Fruit fly (Drosophila melanogaster) whole organism, embryonic: Measurements from ENCODE around the gene Tpr2.
A peak's percentile ranks its signal among the peaks of the same experiment; 100 is the strongest.

Experiments used
- Blimp-1 ChIP-seq: fragments of 200-800 bp; sonication (Bioruptor generic); optimal IDR thresholded peaks from 3 replicates; lab custom pipeline; 2018; ENCODE audit warnings: missing biosample characterization, missing genetic modification characterization, mild to moderate bottlenecking, moderate library complexity, missing genetic modification reagents
- C15 ChIP-seq: fragments of 200-800 bp; sonication (Bioruptor generic); IDR thresholded peaks from 3 replicates; pipeline ENCODE4 v1.3.6; 2022; ENCODE audit warnings: missing biosample characterization, missing genetic modification characterization
- CG1233 ChIP-seq: fragments of 200-800 bp; sonication (Bioruptor generic); optimal IDR thresholded peaks from 4 replicates; lab custom pipeline; 2018; ENCODE audit warnings: missing biosample characterization, mild to moderate bottlenecking, missing genetic modification characterization
- CG1529 ChIP-seq: fragments of 200-800 bp; sonication (Bioruptor generic); optimal IDR thresholded peaks from 3 replicates; lab custom pipeline; 2018; ENCODE audit warnings: missing biosample characterization, missing genetic modification characterization
- CG16779 ChIP-seq: fragments of 200-800 bp; sonication (Bioruptor generic); IDR thresholded peaks from 2 replicates; pipeline ENCODE4 v1.3.6; 2022; ENCODE audit warnings: missing biosample characterization, missing genetic modification characterization
- CG2199 ChIP-seq: fragments of 200-800 bp; sonication (Bioruptor generic); IDR thresholded peaks from 3 replicates; pipeline ENCODE4 v1.3.6; 2022; ENCODE audit warnings: missing biosample characterization, missing genetic modification characterization
- CG3407 ChIP-seq: fragments of 200-800 bp; sonication (Bioruptor generic); optimal IDR thresholded peaks from 2 replicates; lab custom pipeline; 2018; ENCODE audit warnings: missing biosample characterization, mild to moderate bottlenecking, missing genetic modification characterization
- CG34422 ChIP-seq: fragments of 200-800 bp; sonication (Bioruptor generic); IDR thresholded peaks from 3 replicates; pipeline ENCODE4 v1.3.6; 2022; ENCODE audit warnings: missing biosample characterization, missing genetic modification characterization
- CG3726 ChIP-seq: fragments of 200-800 bp; sonication (Bioruptor generic); IDR thresholded peaks from 3 replicates; pipeline ENCODE4, ENCODE4 v1.3.6; 2022; ENCODE audit warnings: missing biosample characterization, missing genetic modification characterization
- CG4707 ChIP-seq: fragments of 200-800 bp; sonication (Bioruptor generic); optimal IDR thresholded peaks from 2 replicates; lab custom pipeline; 2018; ENCODE audit warnings: missing biosample characterization, mild to moderate bottlenecking, missing genetic modification characterization, moderate library complexity
- CG4730 ChIP-seq: fragments of 200-800 bp; sonication (Bioruptor generic); IDR thresholded peaks from 2 replicates; pipeline ENCODE4 v1.3.6; 2022; ENCODE audit warnings: missing biosample characterization, missing genetic modification characterization
- CG5953 ChIP-seq: fragments of 200-800 bp; sonication (Bioruptor generic); IDR thresholded peaks from 2 replicates; pipeline ENCODE4 v1.3.6; 2022; ENCODE audit warnings: missing biosample characterization, missing genetic modification characterization
- CG6765 ChIP-seq: fragments of 200-800 bp; sonication (Bioruptor generic); optimal IDR thresholded peaks from 3 replicates; lab custom pipeline; 2017; ENCODE audit warnings: missing biosample characterization, mild to moderate bottlenecking, missing genetic modification characterization
- CG8388 ChIP-seq: fragments of 200-800 bp; sonication (Bioruptor generic); optimal IDR thresholded peaks from 2 replicates; lab custom pipeline; 2019; ENCODE audit warnings: missing biosample characterization, mild to moderate bottlenecking, missing genetic modification characterization, moderate library complexity
- CG8924 ChIP-seq: fragments of 200-800 bp; optimal IDR thresholded peaks from 3 replicates; lab custom pipeline; 2019; ENCODE audit warnings: missing biosample characterization, mild to moderate bottlenecking, missing genetic modification characterization, moderate library complexity
- CG9876 ChIP-seq: fragments of 200-800 bp; sonication (Bioruptor generic); optimal IDR thresholded peaks from 2 replicates; lab custom pipeline; 2016; ENCODE audit warnings: missing biosample characterization, missing genetic modification characterization
- Chrac-16 ChIP-seq: fragments of 200-800 bp; sonication (Bioruptor generic); optimal IDR thresholded peaks from 3 replicates; lab custom pipeline; 2016; ENCODE audit warnings: missing biosample characterization, missing genetic modification characterization
- D ChIP-seq, 2 experiments: fragments of 200-800 bp in 1 of 2; fragments of >200 bp in 1 of 2; sonication (Bioruptor generic) in 1 of 2; optimal IDR thresholded peaks; 2 replicates in 1 of 2; 3 replicates in 1 of 2; lab custom pipeline; 2017; ENCODE audit warnings: mild to moderate bottlenecking in 1 of 2, missing biosample characterization in 1 of 2, missing genetic modification characterization in 1 of 2, missing genetic modification reagents in 1 of 2
- D19A ChIP-seq: fragments of 200-800 bp; optimal IDR thresholded peaks from 3 replicates; lab custom pipeline; 2019; ENCODE audit warnings: missing biosample characterization, mild to moderate bottlenecking, missing genetic modification characterization, moderate library complexity
- Doc2 ChIP-seq: fragments of 200-800 bp; sonication (Bioruptor generic); IDR thresholded peaks from 2 replicates; pipeline ENCODE4 v1.3.6; 2022; ENCODE audit warnings: missing biosample characterization, missing genetic modification characterization
- Doc3 ChIP-seq: fragments of 200-800 bp; sonication (Bioruptor generic); IDR thresholded peaks from 3 replicates; pipeline ENCODE4 v1.3.6; 2022; ENCODE audit warnings: missing biosample characterization, missing genetic modification characterization; ENCODE audit not compliant: partially characterized antibody
- Dref ChIP-seq: fragments of 200-800 bp; sonication (Bioruptor generic); IDR thresholded peaks from 2 replicates; pipeline ENCODE4 v1.3.6; 2022; ENCODE audit warnings: missing biosample characterization, missing genetic modification characterization
- Drgx ChIP-seq: fragments of 200-800 bp; sonication (Bioruptor generic); IDR thresholded peaks from 2 replicates; pipeline ENCODE4 v1.3.6; 2022; ENCODE audit warnings: missing biosample characterization, missing genetic modification characterization
- E2f1 ChIP-seq: fragments of 200-800 bp; sonication (Bioruptor generic); IDR thresholded peaks from 2 replicates; pipeline ENCODE4 v1.3.6; 2022; ENCODE audit warnings: missing biosample characterization, missing genetic modification characterization
- Fer3 ChIP-seq: fragments of 200-800 bp; sonication (Bioruptor generic); optimal IDR thresholded peaks from 2 replicates; lab custom pipeline; 2018; ENCODE audit warnings: missing biosample characterization, mild to moderate bottlenecking, missing genetic modification characterization, moderate library complexity
- HHEX ChIP-seq: fragments of 200-800 bp; sonication (Bioruptor generic); optimal IDR thresholded peaks from 3 replicates; lab custom pipeline; 2017; ENCODE audit warnings: missing biosample characterization, mild to moderate bottlenecking, missing genetic modification characterization, missing genetic modification reagents
- Hand ChIP-seq: fragments of 200-800 bp; sonication (Bioruptor generic); optimal IDR thresholded peaks from 2 replicates; lab custom pipeline; 2017; ENCODE audit warnings: mild to moderate bottlenecking, missing biosample characterization, missing genetic modification reagents, missing genetic modification characterization
- Hsf ChIP-seq: fragments of 200-800 bp; sonication (Bioruptor generic); optimal IDR thresholded peaks from 3 replicates; lab custom pipeline; 2016; ENCODE audit warnings: missing biosample characterization, missing genetic modification characterization
- Med ChIP-seq: fragments of 200-800 bp; sonication (Bioruptor generic); peaks from one replicate; lab custom pipeline; 2016; ENCODE audit warnings: missing biosample characterization, missing genetic modification characterization, mild to moderate bottlenecking, inconsistent platforms, moderate library complexity
- Sox100B ChIP-seq: fragments of 200-800 bp; sonication (Bioruptor generic); optimal IDR thresholded peaks from 3 replicates; lab custom pipeline; 2018; ENCODE audit warnings: missing biosample characterization, mild to moderate bottlenecking, missing genetic modification characterization
- Sox102F ChIP-seq: fragments of 200-800 bp; sonication (Bioruptor generic); optimal IDR thresholded peaks from 2 replicates; lab custom pipeline; 2018; ENCODE audit warnings: missing biosample characterization, mild to moderate bottlenecking, missing genetic modification characterization, moderate library complexity
- Sry-β ChIP-seq: fragments of 200-800 bp; sonication (Bioruptor generic); optimal IDR thresholded peaks from 2 replicates; lab custom pipeline; 2018; ENCODE audit warnings: missing biosample characterization, mild to moderate bottlenecking, missing genetic modification characterization, moderate library complexity
- Stat92E ChIP-seq, 3 experiments: fragments of >200 bp in 2 of 3; fragments of 200-800 bp in 1 of 3; sonication (Bioruptor generic) in 1 of 3; optimal IDR thresholded peaks; 2 replicates each; lab custom pipeline; 2017 to 2019; ENCODE audit warnings: missing biosample characterization in 3 of 3, missing genetic modification characterization in 3 of 3, mild to moderate bottlenecking in 1 of 3, moderate library complexity in 1 of 3
- abd-A ChIP-seq: fragments of 200-800 bp; sonication (Bioruptor generic); optimal IDR thresholded peaks from 3 replicates; lab custom pipeline; 2019; ENCODE audit warnings: missing biosample characterization, mild to moderate bottlenecking, missing genetic modification characterization, moderate library complexity
- ato ChIP-seq: fragments of 200-800 bp; sonication (Bioruptor generic); IDR thresholded peaks from 2 replicates; pipeline ENCODE4 v1.3.6; 2022; ENCODE audit warnings: missing biosample characterization, missing genetic modification characterization; ENCODE audit not compliant: partially characterized antibody
- bowl ChIP-seq: fragments of 200-800 bp; sonication (Bioruptor generic); IDR thresholded peaks from 2 replicates; pipeline ENCODE4 v1.3.6; 2022; ENCODE audit warnings: missing biosample characterization, missing genetic modification characterization
- br ChIP-seq: fragments of >200 bp; optimal IDR thresholded peaks from 2 replicates; lab custom pipeline; 2017
- btn ChIP-seq: fragments of 200-800 bp; sonication (Bioruptor generic); optimal IDR thresholded peaks from 2 replicates; lab custom pipeline; 2016; ENCODE audit warnings: missing biosample characterization, missing genetic modification characterization
- cato ChIP-seq: fragments of 200-800 bp; sonication (Bioruptor generic); optimal IDR thresholded peaks from 2 replicates; lab custom pipeline; 2016; ENCODE audit warnings: missing biosample characterization, missing genetic modification characterization, borderline replicate concordance
- chn ChIP-seq: fragments of 200-800 bp; sonication (Bioruptor generic); optimal IDR thresholded peaks from 2 replicates; lab custom pipeline; 2016; ENCODE audit warnings: missing biosample characterization, missing genetic modification characterization
- ci ChIP-seq: fragments of 200-800 bp; sonication (Bioruptor generic); IDR thresholded peaks from 3 replicates; pipeline ENCODE4 v1.3.6; 2022; ENCODE audit warnings: missing biosample characterization, missing genetic modification characterization
- dati ChIP-seq: fragments of 200-800 bp; sonication (Bioruptor generic); IDR thresholded peaks from 2 replicates; pipeline ENCODE4 v1.3.6; 2022; ENCODE audit warnings: missing biosample characterization, missing genetic modification characterization
- dmrt99B ChIP-seq: fragments of 200-800 bp; sonication (Bioruptor generic); optimal IDR thresholded peaks from 2 replicates; lab custom pipeline; 2018; ENCODE audit warnings: missing biosample characterization, mild to moderate bottlenecking, missing genetic modification characterization, moderate library complexity
- gce ChIP-seq: fragments of 200-800 bp; sonication (Bioruptor generic); IDR thresholded peaks from 3 replicates; pipeline ENCODE4 v1.3.6; 2022; ENCODE audit warnings: missing biosample characterization, missing genetic modification characterization
- grn ChIP-seq: fragments of 200-800 bp; sonication (Bioruptor generic); optimal IDR thresholded peaks from 3 replicates; lab custom pipeline; 2017; ENCODE audit warnings: missing biosample characterization, missing genetic modification characterization
- her ChIP-seq: fragments of 200-800 bp; sonication (Bioruptor generic); optimal IDR thresholded peaks from 2 replicates; lab custom pipeline; 2016; ENCODE audit warnings: missing biosample characterization, missing genetic modification characterization
- lola ChIP-seq, 3 experiments: fragments of >200 bp in 2 of 3; fragments of 200-800 bp in 1 of 3; sonication (Bioruptor generic) in 1 of 3; optimal IDR thresholded peaks; 2 replicates each; lab custom pipeline; 2017 to 2019; ENCODE audit warnings: missing biosample characterization in 3 of 3, missing genetic modification characterization in 3 of 3, mild to moderate bottlenecking in 1 of 3, moderate library complexity in 1 of 3
- otp ChIP-seq: fragments of 200-800 bp; sonication (Bioruptor generic); IDR thresholded peaks from 3 replicates; pipeline ENCODE4, ENCODE4 v1.3.6; 2022; ENCODE audit warnings: missing biosample characterization, missing genetic modification characterization
- peb ChIP-seq: fragments of 200-800 bp; sonication (Bioruptor generic); IDR thresholded peaks from 2 replicates; pipeline ENCODE4 v1.3.6; 2022; ENCODE audit warnings: missing biosample characterization, missing genetic modification characterization
- phol ChIP-seq: fragments of 200-800 bp; sonication (Bioruptor generic); optimal IDR thresholded peaks from 3 replicates; lab custom pipeline; 2018; ENCODE audit warnings: missing biosample characterization, mild to moderate bottlenecking, missing genetic modification characterization, moderate library complexity
- sens ChIP-seq: fragments of 200-800 bp; sonication (Bioruptor generic); peaks from one replicate; lab custom pipeline; 2016; ENCODE audit warnings: missing biosample characterization, missing genetic modification characterization
- unc-4 ChIP-seq: fragments of 200-800 bp; sonication (Bioruptor generic); IDR thresholded peaks from 2 replicates; pipeline ENCODE4 v1.3.6; 2022; ENCODE audit warnings: missing biosample characterization, missing genetic modification characterization; ENCODE audit not compliant: partially characterized antibody

Gene Tpr2

dm6 chr2L:16495193-16495780 is 3.9 kb downstream of the Tpr2 start (continued):
- TF ChIP-seq dati (GFP tag; lab: Robert Waterston, UW) (no peak), grn (GFP tag; lab: Kevin White, UChicago) (no peak), br (no peak), peb (no peak), CG6765 (GFP tag; lab: Kevin White, UChicago) (no peak), btn (GFP tag; lab: Kevin White, UChicago) (no peak), D (optimal IDR thresholded peaks at IDR 0.05; lab: Kevin White, UChicago) (no peak), D (GFP tag; optimal IDR thresholded peaks at IDR 0.05; lab: Kevin White, UChicago) (no peak), cato (GFP tag; lab: Kevin White, UChicago) (peak; percentile 78), CG1233 (GFP tag; lab: Kevin White, UChicago) (no peak), CG2199 (GFP tag; lab: Robert Waterston, UW) (no peak), unc-4 (GFP tag; lab: Robert Waterston, UW) (no peak), C15 (GFP tag; lab: Robert Waterston, UW) (no peak), CG4707 (GFP tag; lab: Kevin White, UChicago) (peak; percentile 95), her (GFP tag; lab: Kevin White, UChicago) (peak; percentile 74), Blimp-1 (GFP tag; lab: Kevin White, UChicago) (no peak), CG9876 (peak; percentile 68), Dref (no peak), sens (peak; percentile 33), chn (GFP tag; lab: Kevin White, UChicago) (peak; percentile 77), Hand (GFP tag; lab: Kevin White, UChicago) (peak; percentile 56), HHEX (GFP tag; lab: Kevin White, UChicago) (no peak), E2f1 (GFP tag; lab: Robert Waterston, UW) (no peak), Chrac-16 (GFP tag; lab: Kevin White, UChicago) (peak; percentile 84), ato (no peak), CG8388 (GFP tag; lab: Kevin White, UChicago) (peak; percentile 96), D19A (no peak), Med (GFP tag; lab: Kevin White, UChicago) (no peak), Sry-β (no peak), Fer3 (tag; lab: Kevin White, UChicago) (no peak), CG34422 (no peak), lola (GFP tag; optimal IDR thresholded peaks at IDR 0.05; lab: Kevin White, UChicago) (peak in 1 of 3 experiments; percentile 92)

DNA sequence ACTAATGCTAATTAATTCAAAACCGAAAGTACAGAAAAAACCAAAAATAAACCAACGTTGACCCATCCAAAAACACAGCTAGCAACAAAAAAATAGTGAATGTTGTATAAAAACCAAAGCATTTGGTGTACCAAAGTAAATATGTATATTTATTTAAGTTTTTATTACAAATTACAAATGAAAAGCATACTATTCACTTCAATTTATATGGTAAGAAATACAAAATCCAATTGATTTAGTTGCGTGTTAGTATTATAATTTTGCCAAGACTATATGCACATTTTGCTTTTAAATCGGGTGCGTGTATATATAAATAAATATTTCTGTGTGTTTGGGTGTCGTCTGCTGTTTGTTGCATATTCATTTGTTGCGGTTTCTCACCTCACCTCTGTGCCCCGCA is 5.9 kb downstream of the Tpr2 start:
- TF ChIP-seq abd-A (no peak), Sox100B (GFP tag; lab: Kevin White, UChicago) (peak; percentile 1), Hsf (no peak), Stat92E (GFP tag; optimal IDR thresholded peaks at IDR 0.05; lab: Kevin White, UChicago) (no peak), bowl (no peak), Doc3 (GFP tag; lab: Robert Waterston, UW) (no peak), dmrt99B (tag; lab: Kevin White, UChicago) (peak; percentile 27), CG5953 (GFP tag; lab: Robert Waterston, UW) (no peak), ci (GFP tag; lab: Robert Waterston, UW) (no peak), Sox102F (GFP tag; lab: Kevin White, UChicago) (peak; percentile 1), CG1529 (GFP tag; lab: Kevin White, UChicago) (no peak), CG3726 (no peak), Drgx (GFP tag; lab: Robert Waterston, UW) (peak; percentile 26; the same call in 1 of the 2 replicates), otp (no peak), CG3407 (GFP tag; lab: Kevin White, UChicago) (no peak), CG8924 (tag; lab: Kevin White, UChicago) (no peak), Doc2 (GFP tag; lab: Robert Waterston, UW) (no peak), CG16779 (GFP tag; lab: Robert Waterston, UW) (no peak), phol (tag; lab: Kevin White, UChicago) (no peak), CG4730 (GFP tag; lab: Robert Waterston, UW) (no peak), gce (GFP tag; lab: Robert Waterston, UW) (no peak)
